Fruit fly (Drosophila melanogaster): Measurements from ENCODE around the gene Npc2d.

Npc2d gene

DNA sequence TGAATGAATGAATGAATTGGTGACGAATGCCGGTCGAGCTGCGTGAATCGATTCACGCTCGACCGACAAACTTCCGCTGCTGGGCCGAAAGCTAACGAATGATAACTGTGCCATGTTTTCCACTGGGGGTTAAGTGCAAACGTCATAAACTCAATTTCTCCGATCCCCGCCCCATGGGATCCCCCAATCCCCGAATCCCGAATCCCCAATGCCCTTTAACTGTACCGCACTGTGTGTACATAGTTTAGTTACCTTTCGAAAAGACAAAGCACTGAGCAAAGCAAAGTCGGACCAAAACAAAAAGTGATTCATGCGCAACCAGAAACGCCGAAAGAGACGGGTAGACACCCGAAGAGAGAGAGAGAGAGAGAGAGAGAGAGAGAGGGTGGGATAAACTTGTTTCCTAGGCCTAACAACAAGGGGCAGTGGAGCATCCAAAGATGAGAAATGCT lies 20.9 kb downstream of the Npc2d start:
- no peak for TF ChIP-seq da (GFP tag; optimal IDR thresholded peaks at IDR 0.05)
- no peak for TF ChIP-seq peb (GFP tag; IDR thresholded peaks at IDR 0.05)
- TF ChIP-seq ewg (GFP tag; optimal IDR thresholded peaks at IDR 0.05), result peak; percentile 24
- no peak for TF ChIP-seq CG3163 (GFP tag; optimal IDR thresholded peaks at IDR 0.05)
- TF ChIP-seq CG17361 (GFP tag; IDR thresholded peaks at IDR 0.05), result peak; percentile 32; the same call in 1 of the 3 replicates
- TF ChIP-seq trh (GFP tag; optimal IDR thresholded peaks at IDR 0.05), result no peak
- TF ChIP-seq Oaz (GFP tag; IDR thresholded peaks at IDR 0.05), result no peak
- TF ChIP-seq dati (GFP tag; IDR thresholded peaks at IDR 0.05), result no peak
- no peak for TF ChIP-seq Sin3A (optimal IDR thresholded peaks at IDR 0.05)
- no peak for TF ChIP-seq CG10209 (GFP tag; optimal IDR thresholded peaks at IDR 0.05)
- no peak for TF ChIP-seq CG1233 (GFP tag; optimal IDR thresholded peaks at IDR 0.05)
- 0 out of 3 replicates have a peak, but pooled peaks have one; percentile 54 for TF ChIP-seq CG2199 (GFP tag; IDR thresholded peaks at IDR 0.05)
- no peak for TF ChIP-seq pfk (GFP tag; optimal IDR thresholded peaks at IDR 0.05)
- no peak for TF ChIP-seq btn (GFP tag; optimal IDR thresholded peaks at IDR 0.05)
- no peak for TF ChIP-seq Adf1 (GFP tag; IDR thresholded peaks at IDR 0.05)
- TF ChIP-seq wek (GFP tag; optimal IDR thresholded peaks at IDR 0.05), result no peak
- no peak for TF ChIP-seq shn (GFP tag; optimal IDR thresholded peaks at IDR 0.05)
- TF ChIP-seq row (GFP tag; IDR thresholded peaks at IDR 0.05), result 0 out of 3 replicates have a peak, but pooled peaks have one; percentile 9
- TF ChIP-seq Dll (GFP tag; IDR thresholded peaks at IDR 0.05; ENCODE audit: partially characterized antibody), result 0 out of 4 replicates have a peak, but pooled peaks have one; percentile 17
- peak; percentile 16 for TF ChIP-seq CG2678 (tag; optimal IDR thresholded peaks at IDR 0.05)
- TF ChIP-seq CG16779 (GFP tag; IDR thresholded peaks at IDR 0.05), result no peak
- TF ChIP-seq Meics (GFP tag; optimal IDR thresholded peaks at IDR 0.05), result peak; percentile 89
- TF ChIP-seq GATAe (GFP tag; conservative IDR thresholded peaks at IDR 0.05), result no peak
- no peak for TF ChIP-seq pan (optimal IDR thresholded peaks at IDR 0.05)
- peak in 1 of 2 experiments; percentile 35 for TF ChIP-seq pan (GFP tag; optimal IDR thresholded peaks at IDR 0.05 in 1 of 2, IDR thresholded peaks at IDR 0.05 in 1 of 2)
- no peak for TF ChIP-seq CG14710 (tag; optimal IDR thresholded peaks at IDR 0.05)
- TF ChIP-seq Abd-B (GFP tag; optimal IDR thresholded peaks at IDR 0.05), result no peak
- peak; percentile 24; the same call in 1 of the 2 replicates for TF ChIP-seq CG6689 (GFP tag; IDR thresholded peaks at IDR 0.05)
- no peak for TF ChIP-seq Bdp1 (GFP tag; optimal IDR thresholded peaks at IDR 0.05)
- TF ChIP-seq CG10543 (GFP tag; optimal IDR thresholded peaks at IDR 0.05), result peak; percentile 7
- TF ChIP-seq CG6813 (GFP tag; optimal IDR thresholded peaks at IDR 0.05), result peak; percentile 19
- TF ChIP-seq CG32772 (GFP tag; IDR thresholded peaks at IDR 0.05), result no peak
- TF ChIP-seq Deaf1 (tag; optimal IDR thresholded peaks at IDR 0.05), result peak; percentile 65
- no peak for TF ChIP-seq CG4282 (GFP tag; optimal IDR thresholded peaks at IDR 0.05)
- no peak for TF ChIP-seq emc (GFP tag; optimal IDR thresholded peaks at IDR 0.05)
- no peak for TF ChIP-seq sug (tag; optimal IDR thresholded peaks at IDR 0.05)
- TF ChIP-seq CG18619 (GFP tag; optimal IDR thresholded peaks at IDR 0.05), result no peak
- no peak for TF ChIP-seq B-H2 (GFP tag; optimal IDR thresholded peaks at IDR 0.05)
- no peak for TF ChIP-seq CG12942 (GFP tag; optimal IDR thresholded peaks at IDR 0.05)
- TF ChIP-seq Nf-YC (tag; optimal IDR thresholded peaks at IDR 0.05), result peak; percentile 28
- TF ChIP-seq NC2α (GFP tag; optimal IDR thresholded peaks at IDR 0.05), result no peak
- no peak for TF ChIP-seq Dip3 (GFP tag; optimal IDR thresholded peaks at IDR 0.05)
- no peak for TF ChIP-seq CG17829 (tag; optimal IDR thresholded peaks at IDR 0.05)
- no peak for TF ChIP-seq jing (GFP tag; optimal IDR thresholded peaks at IDR 0.05)
- no peak for TF ChIP-seq CG17802 (tag; optimal IDR thresholded peaks at IDR 0.05)
- no peak for TF ChIP-seq CG6272 (GFP tag; IDR thresholded peaks at IDR 0.05)
- TF ChIP-seq sens-2 (GFP tag; IDR thresholded peaks at IDR 0.05), result no peak
- TF ChIP-seq CG32767 (GFP tag; IDR thresholded peaks at IDR 0.05), result no peak
- TF ChIP-seq Blimp-1 (GFP tag; optimal IDR thresholded peaks at IDR 0.05), result no peak
- TF ChIP-seq Hey (tag; optimal IDR thresholded peaks at IDR 0.05), result no peak
- no peak for TF ChIP-seq nerfin-2 (GFP tag; IDR thresholded peaks at IDR 0.05; ENCODE audit: partially characterized antibody)
- no peak for TF ChIP-seq crp (GFP tag; optimal IDR thresholded peaks at IDR 0.05)
